Fruit fly (Drosophila melanogaster) whole organism, embryonic: ENCODE results near the gene CG43321.

Experiments
- ATbp ChIP-seq: fragments of 200-800 bp; sonication (Bioruptor generic); optimal IDR thresholded peaks from 2 replicates; lab custom pipeline; 2017; ENCODE audit warnings: missing biosample characterization, mild to moderate bottlenecking, missing genetic modification characterization, missing genetic modification reagents
- Bteb2 ChIP-seq: fragments of 200-800 bp; sonication (Bioruptor generic); optimal IDR thresholded peaks from 2 replicates; lab custom pipeline; 2016; ENCODE audit warnings: missing biosample characterization, missing genetic modification characterization
- CG10366 ChIP-seq: fragments of 200-800 bp; sonication (Bioruptor generic); IDR thresholded peaks from 2 replicates; pipeline ENCODE4 v1.3.6; 2022; ENCODE audit warnings: missing biosample characterization, missing genetic modification characterization
- CG11695 ChIP-seq: fragments of 200-800 bp; sonication (Bioruptor generic); IDR thresholded peaks from 3 replicates; pipeline ENCODE4 v1.3.6; 2022; ENCODE audit warnings: missing biosample characterization, missing genetic modification characterization
- CG12236 ChIP-seq: fragments of 200-800 bp; sonication (Bioruptor generic); optimal IDR thresholded peaks from 2 replicates; lab custom pipeline; 2016; ENCODE audit warnings: missing biosample characterization, missing genetic modification characterization
- CG13287 ChIP-seq: fragments of 200-800 bp; sonication (Bioruptor generic); IDR thresholded peaks from 2 replicates; pipeline ENCODE4 v1.3.6; 2022; ENCODE audit warnings: missing biosample characterization, missing genetic modification characterization; ENCODE audit not compliant: partially characterized antibody
- CG13775 ChIP-seq: fragments of 200-800 bp; sonication (Bioruptor generic); optimal IDR thresholded peaks from 3 replicates; lab custom pipeline; 2017; ENCODE audit warnings: missing biosample characterization, mild to moderate bottlenecking, missing genetic modification characterization
- CG13894 ChIP-seq: fragments of 200-800 bp; sonication (Bioruptor generic); optimal IDR thresholded peaks from 3 replicates; lab custom pipeline; 2018; ENCODE audit warnings: missing biosample characterization, mild to moderate bottlenecking, missing genetic modification characterization, moderate library complexity
- CG14860 ChIP-seq: fragments of 200-800 bp; sonication (Bioruptor generic); IDR thresholded peaks from 3 replicates; pipeline ENCODE4 v1.3.6; 2022; ENCODE audit warnings: missing biosample characterization, missing genetic modification characterization; ENCODE audit not compliant: partially characterized antibody
- CG17385 ChIP-seq: fragments of 200-800 bp; sonication (Bioruptor generic); optimal IDR thresholded peaks from 3 replicates; lab custom pipeline; 2018; ENCODE audit warnings: missing biosample characterization, mild to moderate bottlenecking, missing genetic modification characterization
- CG18619 ChIP-seq: fragments of 200-800 bp; sonication (Bioruptor generic); optimal IDR thresholded peaks from 3 replicates; lab custom pipeline; 2017; ENCODE audit warnings: missing biosample characterization, mild to moderate bottlenecking, missing genetic modification characterization
- CG2678 ChIP-seq: fragments of 200-800 bp; sonication (Bioruptor generic); optimal IDR thresholded peaks from 3 replicates; lab custom pipeline; 2019; ENCODE audit warnings: missing biosample characterization, mild to moderate bottlenecking, missing genetic modification characterization, moderate library complexity
- CG31388 ChIP-seq: fragments of 200-800 bp; sonication (Bioruptor generic); optimal IDR thresholded peaks from 2 replicates; lab custom pipeline; 2016; ENCODE audit warnings: missing biosample characterization, missing genetic modification characterization
- CG32772 ChIP-seq: fragments of 200-800 bp; sonication (Bioruptor generic); IDR thresholded peaks from 2 replicates; pipeline ENCODE4 v1.3.6; 2022; ENCODE audit warnings: missing biosample characterization, missing genetic modification characterization
- CG4404 ChIP-seq: fragments of 200-800 bp; sonication (Bioruptor generic); IDR thresholded peaks from 2 replicates; pipeline ENCODE4 v1.3.6; 2022; ENCODE audit warnings: missing biosample characterization, missing genetic modification characterization
- CG4730 ChIP-seq: fragments of 200-800 bp; sonication (Bioruptor generic); IDR thresholded peaks from 2 replicates; pipeline ENCODE4 v1.3.6; 2022; ENCODE audit warnings: missing biosample characterization, missing genetic modification characterization
- CG5953 ChIP-seq: fragments of 200-800 bp; sonication (Bioruptor generic); IDR thresholded peaks from 2 replicates; pipeline ENCODE4 v1.3.6; 2022; ENCODE audit warnings: missing biosample characterization, missing genetic modification characterization
- CG6654 ChIP-seq: fragments of 200-800 bp; sonication (Bioruptor generic); optimal IDR thresholded peaks from 2 replicates; lab custom pipeline; 2017; ENCODE audit warnings: missing biosample characterization, mild to moderate bottlenecking, missing genetic modification characterization
- CG7963 ChIP-seq: fragments of 200-800 bp; sonication (Bioruptor generic); IDR thresholded peaks from 3 replicates; pipeline ENCODE4 v1.3.6; 2022; ENCODE audit warnings: missing biosample characterization, missing genetic modification characterization; ENCODE audit not compliant: partially characterized antibody
- CG7987 ChIP-seq: fragments of 200-800 bp; sonication (Bioruptor generic); optimal IDR thresholded peaks from 2 replicates; lab custom pipeline; 2018; ENCODE audit warnings: missing biosample characterization, mild to moderate bottlenecking, missing genetic modification characterization, moderate library complexity
- CHES-1-like ChIP-seq: fragments of 200-800 bp; sonication (Bioruptor generic); optimal IDR thresholded peaks from 2 replicates; lab custom pipeline; 2016; ENCODE audit warnings: missing biosample characterization, missing genetic modification characterization
- Gug ChIP-seq: fragments of 200-800 bp; sonication (Bioruptor generic); IDR thresholded peaks from 4 replicates; pipeline ENCODE4 v1.3.6; 2022; ENCODE audit warnings: missing biosample characterization, missing genetic modification characterization
- H2.0 ChIP-seq: fragments of 200-800 bp; sonication (Bioruptor generic); IDR thresholded peaks from 2 replicates; pipeline ENCODE4 v1.3.6; 2022; ENCODE audit warnings: missing biosample characterization, missing genetic modification characterization
- Hmx ChIP-seq: fragments of 200-800 bp; sonication (Bioruptor generic); optimal IDR thresholded peaks from 2 replicates; lab custom pipeline; 2016; ENCODE audit warnings: missing biosample characterization, missing genetic modification characterization
- Kr ChIP-seq: fragments of 200-800 bp; sonication (Bioruptor generic); optimal IDR thresholded peaks from 2 replicates; lab custom pipeline; 2017; ENCODE audit warnings: missing biosample characterization, mild to moderate bottlenecking, missing genetic modification characterization
- Mes4 ChIP-seq: fragments of 200-800 bp; sonication (Bioruptor generic); optimal IDR thresholded peaks from 2 replicates; lab custom pipeline; 2016; ENCODE audit warnings: missing biosample characterization, missing genetic modification characterization
- NC2β ChIP-seq: fragments of 200-800 bp; sonication (Bioruptor generic); optimal IDR thresholded peaks from 2 replicates; lab custom pipeline; 2016; ENCODE audit warnings: missing biosample characterization, missing genetic modification characterization
- Ravus ChIP-seq: fragments of 200-800 bp; sonication (Bioruptor generic); IDR thresholded peaks from 2 replicates; pipeline ENCODE4 v1.3.6; 2022; ENCODE audit warnings: missing biosample characterization, missing genetic modification characterization
- aop ChIP-seq: fragments of 200-800 bp; sonication (Bioruptor generic); IDR thresholded peaks from 2 replicates; pipeline ENCODE4 v1.3.6; 2022; ENCODE audit warnings: missing biosample characterization, missing genetic modification characterization
- ap ChIP-seq: fragments of 200-800 bp; sonication (Bioruptor generic); IDR thresholded peaks from 2 replicates; pipeline ENCODE4 v1.3.6; 2022; ENCODE audit warnings: missing biosample characterization, missing genetic modification characterization
- ara ChIP-seq: fragments of 200-800 bp; sonication (Bioruptor generic); IDR thresholded peaks from 2 replicates; pipeline ENCODE4 v1.3.6; 2022; ENCODE audit warnings: missing biosample characterization, missing genetic modification characterization
- ato ChIP-seq: fragments of 200-800 bp; sonication (Bioruptor generic); IDR thresholded peaks from 2 replicates; pipeline ENCODE4 v1.3.6; 2022; ENCODE audit warnings: missing biosample characterization, missing genetic modification characterization; ENCODE audit not compliant: partially characterized antibody
- cad ChIP-seq: fragments of >200 bp; optimal IDR thresholded peaks from 2 replicates; lab custom pipeline; 2017; ENCODE audit warnings: missing biosample characterization, missing genetic modification characterization
- croc ChIP-seq: fragments of 200-800 bp; sonication (Bioruptor generic); conservative IDR thresholded peaks from 3 replicates; pipeline ENCODE4 v1.3.6; 2022; ENCODE audit warnings: missing biosample characterization, missing genetic modification characterization
- cwo ChIP-seq: fragments of 200-800 bp; sonication (Bioruptor generic); optimal IDR thresholded peaks from 3 replicates; lab custom pipeline; 2017; ENCODE audit warnings: missing biosample characterization, missing genetic modification characterization, mild to moderate bottlenecking, moderate library complexity, missing genetic modification reagents
- dpn ChIP-seq, 2 experiments: fragments of 200-800 bp; sonication (Bioruptor generic); optimal IDR thresholded peaks; 3 replicates each; lab custom pipeline; 2016; ENCODE audit warnings: missing biosample characterization in 2 of 2, missing genetic modification characterization in 2 of 2
- gcm2 ChIP-seq: fragments of 200-800 bp; sonication (Bioruptor generic); optimal IDR thresholded peaks from 2 replicates; lab custom pipeline; 2016; ENCODE audit warnings: missing biosample characterization, missing genetic modification characterization
- lmd ChIP-seq: fragments of 200-800 bp; sonication (Bioruptor generic); IDR thresholded peaks from 2 replicates; pipeline ENCODE4 v1.3.6; 2022; ENCODE audit warnings: missing biosample characterization, missing genetic modification characterization
- mirr ChIP-seq: fragments of 200-800 bp; sonication (Bioruptor generic); optimal IDR thresholded peaks from 3 replicates; lab custom pipeline; 2018; ENCODE audit warnings: missing biosample characterization, mild to moderate bottlenecking, missing genetic modification characterization
- onecut ChIP-seq: fragments of 200-800 bp; sonication (Bioruptor generic); IDR thresholded peaks from 2 replicates; pipeline ENCODE4 v1.3.6; 2022; ENCODE audit warnings: missing biosample characterization, missing genetic modification characterization
- pb ChIP-seq: fragments of 200-800 bp; sonication (Bioruptor generic); optimal IDR thresholded peaks from 3 replicates; lab custom pipeline; 2016; ENCODE audit warnings: missing biosample characterization, missing genetic modification characterization
- ranshi ChIP-seq: fragments of 200-800 bp; sonication (Bioruptor generic); IDR thresholded peaks from 2 replicates; pipeline ENCODE4 v1.3.6; 2022; ENCODE audit warnings: missing biosample characterization, missing genetic modification characterization
- run ChIP-seq: fragments of 200-800 bp; sonication (Bioruptor generic); optimal IDR thresholded peaks from 3 replicates; lab custom pipeline; 2018; ENCODE audit warnings: missing biosample characterization, mild to moderate bottlenecking, missing genetic modification characterization
- sd ChIP-seq: fragments of 200-800 bp; sonication (Bioruptor generic); optimal IDR thresholded peaks from 3 replicates; lab custom pipeline; 2018; ENCODE audit warnings: missing biosample characterization, mild to moderate bottlenecking, missing genetic modification characterization, moderate library complexity
- slp2 ChIP-seq: fragments of 200-800 bp; sonication (Bioruptor generic); optimal IDR thresholded peaks from 2 replicates; lab custom pipeline; 2016; ENCODE audit warnings: missing biosample characterization, missing genetic modification characterization
- ssp ChIP-seq: fragments of 200-800 bp; sonication (Bioruptor generic); IDR thresholded peaks from 2 replicates; pipeline ENCODE4 v1.3.6; 2022; ENCODE audit warnings: missing biosample characterization, missing genetic modification characterization
- stc ChIP-seq: fragments of 200-800 bp; sonication (Bioruptor generic); IDR thresholded peaks from 2 replicates; pipeline ENCODE4 v1.3.6; 2022; ENCODE audit warnings: missing biosample characterization, missing genetic modification characterization
- yki ChIP-seq: fragments of >200 bp; optimal IDR thresholded peaks from 3 replicates; lab custom pipeline; 2018

The CG43321 gene

DNA sequence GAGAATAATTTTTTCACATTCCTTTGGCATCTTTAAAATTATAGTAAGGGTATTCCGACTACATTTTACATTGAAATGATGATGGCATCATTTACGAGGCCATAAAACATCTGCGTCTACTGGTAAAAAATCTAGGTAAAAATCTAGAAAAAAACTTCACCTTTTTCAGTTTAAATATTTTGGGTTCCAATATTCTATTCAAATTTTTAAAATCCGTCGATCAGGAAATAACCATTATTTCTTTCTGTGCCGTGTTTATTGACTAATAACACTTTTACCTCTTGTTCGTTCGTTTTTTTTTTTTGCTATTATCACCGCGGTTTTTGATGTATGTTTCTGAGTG lies 27.3 kb downstream of the CG43321 start (continued):
- TF ChIP-seq ara (GFP tag; lab: Robert Waterston, UW) (peak; percentile 63; the same call in 1 of the 2 replicates), CG5953 (GFP tag; lab: Robert Waterston, UW) (no peak), Kr (GFP tag; lab: Kevin White, UChicago) (no peak), CG11695 (GFP tag; lab: Robert Waterston, UW) (peak; percentile 76), ATbp (GFP tag; lab: Kevin White, UChicago) (peak; percentile 27), ranshi (GFP tag; lab: Robert Waterston, UW) (peak; percentile 28; the same call in 1 of the 2 replicates), CG12236 (GFP tag; lab: Kevin White, UChicago) (peak; percentile 66), sd (tag; lab: Kevin White, UChicago) (peak; percentile 47), stc (peak; percentile 43; the same call in 1 of the 2 replicates), pb (no peak), CG10366 (GFP tag; lab: Robert Waterston, UW) (peak; percentile 67), yki (lab: Kevin White, UChicago) (no peak), CG6654 (GFP tag; lab: Kevin White, UChicago) (no peak), ap (GFP tag; lab: Robert Waterston, UW) (no peak), CG13775 (GFP tag; lab: Kevin White, UChicago) (peak; percentile 44), lmd (peak; percentile 60), CG2678 (tag; lab: Kevin White, UChicago) (peak; percentile 68), CG4730 (GFP tag; lab: Robert Waterston, UW) (0 out of 2 replicates have a peak, but pooled peaks have one; percentile 44), NC2β (peak; percentile 38), CHES-1-like (no peak), aop (GFP tag; lab: Robert Waterston, UW) (no peak), Hmx (GFP tag; lab: Kevin White, UChicago) (peak; percentile 13), CG13894 (tag; lab: Kevin White, UChicago) (no peak), dpn (GFP tag; optimal IDR thresholded peaks at IDR 0.05; lab: Kevin White, UChicago) (peak; percentile 49 to 76), ssp (peak; percentile 41; the same call in 1 of the 2 replicates), onecut (GFP tag; lab: Robert Waterston, UW) (peak; percentile 52; the same call in 1 of the 2 replicates), slp2 (GFP tag; lab: Kevin White, UChicago) (peak; percentile 55), CG7987 (GFP tag; lab: Kevin White, UChicago) (no peak), Gug (peak; percentile 48; the same call in 3 of the 4 replicates), cad (no peak), ato (GFP tag; lab: Robert Waterston, UW) (no peak), CG7963 (GFP tag; lab: Robert Waterston, UW) (no peak), gcm2 (peak; percentile 62), CG14860 (GFP tag; lab: Robert Waterston, UW) (no peak), CG17385 (GFP tag; lab: Kevin White, UChicago) (peak; percentile 69), run (peak; percentile 19), mirr (GFP tag; lab: Kevin White, UChicago) (no peak), cwo (GFP tag; lab: Kevin White, UChicago) (peak; percentile 44), Mes4 (GFP tag; lab: Kevin White, UChicago) (no peak), CG32772 (GFP tag; lab: Robert Waterston, UW) (peak; percentile 62), Bteb2 (peak; percentile 33), Ravus (GFP tag; lab: Robert Waterston, UW) (no peak; the same call in 1 of the 2 replicates), H2.0 (GFP tag; lab: Robert Waterston, UW) (peak; percentile 62), CG13287 (GFP tag; lab: Robert Waterston, UW) (no peak), CG31388 (GFP tag; lab: Kevin White, UChicago) (no peak), CG4404 (GFP tag; lab: Robert Waterston, UW) (no peak), croc (GFP tag; lab: Robert Waterston, UW) (no peak), CG18619 (peak; percentile 26)
